Fruit fly (Drosophila melanogaster) whole organism, embryonic: Measurements from ENCODE around the gene NimC3.

Source experiments
- ATbp ChIP-seq: fragments of 200-800 bp; sonication (Bioruptor generic); optimal IDR thresholded peaks from 2 replicates; lab custom pipeline; 2017; ENCODE audit warnings: missing biosample characterization, mild to moderate bottlenecking, missing genetic modification characterization, missing genetic modification reagents
- Aef1 ChIP-seq: fragments of 200-800 bp; sonication (Bioruptor generic); IDR thresholded peaks from 3 replicates; pipeline ENCODE4 v1.3.6; 2022; ENCODE audit warnings: missing biosample characterization, missing genetic modification characterization
- Blimp-1 ChIP-seq: fragments of 200-800 bp; sonication (Bioruptor generic); optimal IDR thresholded peaks from 3 replicates; lab custom pipeline; 2018; ENCODE audit warnings: missing biosample characterization, missing genetic modification characterization, mild to moderate bottlenecking, moderate library complexity, missing genetic modification reagents
- CG10366 ChIP-seq: fragments of 200-800 bp; sonication (Bioruptor generic); IDR thresholded peaks from 2 replicates; pipeline ENCODE4 v1.3.6; 2022; ENCODE audit warnings: missing biosample characterization, missing genetic modification characterization
- CG11093 ChIP-seq: fragments of 200-800 bp; sonication (Bioruptor generic); IDR thresholded peaks from 3 replicates; pipeline ENCODE4 v1.3.6; 2022; ENCODE audit warnings: missing biosample characterization, missing genetic modification characterization
- CG11504 ChIP-seq: fragments of 200-800 bp; sonication (Bioruptor generic); optimal IDR thresholded peaks from 3 replicates; lab custom pipeline; 2019; ENCODE audit warnings: missing biosample characterization, mild to moderate bottlenecking, missing genetic modification characterization, moderate library complexity
- CG12219 ChIP-seq: fragments of 200-800 bp; sonication (Bioruptor generic); optimal IDR thresholded peaks from 3 replicates; lab custom pipeline; 2018; ENCODE audit warnings: missing biosample characterization, mild to moderate bottlenecking, missing genetic modification characterization
- CG14014 ChIP-seq: fragments of 200-800 bp; sonication (Bioruptor generic); IDR thresholded peaks from 2 replicates; pipeline ENCODE4 v1.3.6; 2022; ENCODE audit warnings: missing biosample characterization, missing genetic modification characterization
- CG14860 ChIP-seq: fragments of 200-800 bp; sonication (Bioruptor generic); IDR thresholded peaks from 3 replicates; pipeline ENCODE4 v1.3.6; 2022; ENCODE audit warnings: missing biosample characterization, missing genetic modification characterization; ENCODE audit not compliant: partially characterized antibody
- CG31224 ChIP-seq: fragments of 200-800 bp; sonication (Bioruptor generic); IDR thresholded peaks from 2 replicates; pipeline ENCODE4 v1.3.6; 2022; ENCODE audit warnings: missing biosample characterization, missing genetic modification characterization
- CG32767 ChIP-seq: fragments of 200-800 bp; sonication (Bioruptor generic); IDR thresholded peaks from 2 replicates; pipeline ENCODE4 v1.3.6; 2022; ENCODE audit warnings: missing biosample characterization, missing genetic modification characterization
- CG4282 ChIP-seq: fragments of 200-800 bp; sonication (Bioruptor generic); optimal IDR thresholded peaks from 2 replicates; lab custom pipeline; 2016; ENCODE audit warnings: missing biosample characterization, missing genetic modification characterization
- CG4360 ChIP-seq: fragments of 200-800 bp; sonication (Bioruptor generic); IDR thresholded peaks from 2 replicates; pipeline ENCODE4 v1.3.6; 2022; ENCODE audit warnings: missing biosample characterization, missing genetic modification characterization
- CG7745 ChIP-seq: fragments of 200-800 bp; sonication (Bioruptor generic); optimal IDR thresholded peaks from 2 replicates; lab custom pipeline; 2018; ENCODE audit warnings: missing biosample characterization, mild to moderate bottlenecking, missing genetic modification characterization, moderate library complexity
- CG8765 ChIP-seq: fragments of 200-800 bp; sonication (Bioruptor generic); IDR thresholded peaks from 2 replicates; pipeline ENCODE4 v1.3.6; 2022; ENCODE audit warnings: missing biosample characterization, missing genetic modification characterization
- CG8924 ChIP-seq: fragments of 200-800 bp; optimal IDR thresholded peaks from 3 replicates; lab custom pipeline; 2019; ENCODE audit warnings: missing biosample characterization, mild to moderate bottlenecking, missing genetic modification characterization, moderate library complexity
- CG9876 ChIP-seq: fragments of 200-800 bp; sonication (Bioruptor generic); optimal IDR thresholded peaks from 2 replicates; lab custom pipeline; 2016; ENCODE audit warnings: missing biosample characterization, missing genetic modification characterization
- Chrac-16 ChIP-seq: fragments of 200-800 bp; sonication (Bioruptor generic); optimal IDR thresholded peaks from 3 replicates; lab custom pipeline; 2016; ENCODE audit warnings: missing biosample characterization, missing genetic modification characterization
- Dll ChIP-seq: fragments of 200-800 bp; sonication (Bioruptor generic); IDR thresholded peaks from 4 replicates; pipeline ENCODE4 v1.3.6; 2022; ENCODE audit warnings: missing biosample characterization, missing genetic modification characterization; ENCODE audit not compliant: partially characterized antibody
- Hr51 ChIP-seq, 2 experiments: fragments of 200-800 bp; sonication (Bioruptor generic); optimal IDR thresholded peaks; 2 replicates in 1 of 2; 3 replicates in 1 of 2; lab custom pipeline; 2016 to 2018; ENCODE audit warnings: missing biosample characterization in 2 of 2, missing genetic modification characterization in 2 of 2, mild to moderate bottlenecking in 1 of 2, moderate library complexity in 1 of 2
- Hr78 ChIP-seq, 2 experiments: fragments of 200-800 bp in 1 of 2; fragments of >200 bp in 1 of 2; sonication (Bioruptor generic) in 1 of 2; optimal IDR thresholded peaks; 2 replicates each; lab custom pipeline; 2017 to 2019; ENCODE audit warnings: missing biosample characterization in 2 of 2, missing genetic modification characterization in 2 of 2, mild to moderate bottlenecking in 1 of 2, moderate library complexity in 1 of 2
- Med ChIP-seq: fragments of 200-800 bp; sonication (Bioruptor generic); peaks from one replicate; lab custom pipeline; 2016; ENCODE audit warnings: missing biosample characterization, missing genetic modification characterization, mild to moderate bottlenecking, inconsistent platforms, moderate library complexity
- Pdp1 ChIP-seq, 2 experiments: fragments of 200-800 bp; sonication (Bioruptor generic); optimal IDR thresholded peaks; 3 replicates each; lab custom pipeline; 2016; ENCODE audit warnings: missing biosample characterization in 2 of 2, missing genetic modification characterization in 2 of 2, mild to moderate bottlenecking in 1 of 2, moderate library complexity in 1 of 2
- Ssrp ChIP-seq: fragments of 200-800 bp; sonication (Bioruptor generic); optimal IDR thresholded peaks from 2 replicates; lab custom pipeline; 2018; ENCODE audit warnings: missing biosample characterization, mild to moderate bottlenecking, missing genetic modification characterization, moderate library complexity
- abd-A ChIP-seq: fragments of 200-800 bp; sonication (Bioruptor generic); optimal IDR thresholded peaks from 3 replicates; lab custom pipeline; 2019; ENCODE audit warnings: missing biosample characterization, mild to moderate bottlenecking, missing genetic modification characterization, moderate library complexity
- bab2 ChIP-seq: fragments of 200-800 bp; sonication (Bioruptor generic); optimal IDR thresholded peaks from 2 replicates; lab custom pipeline; 2016; ENCODE audit warnings: missing biosample characterization, missing genetic modification characterization
- cg ChIP-seq: fragments of 200-800 bp; sonication (Bioruptor generic); optimal IDR thresholded peaks from 3 replicates; lab custom pipeline; 2019; ENCODE audit warnings: missing biosample characterization, mild to moderate bottlenecking, missing genetic modification characterization, moderate library complexity
- chinmo ChIP-seq: fragments of 200-800 bp; sonication (Bioruptor generic); IDR thresholded peaks from 4 replicates; pipeline ENCODE4 v1.3.6; 2022; ENCODE audit warnings: missing biosample characterization, missing genetic modification characterization; ENCODE audit not compliant: partially characterized antibody
- ci ChIP-seq: fragments of 200-800 bp; sonication (Bioruptor generic); IDR thresholded peaks from 3 replicates; pipeline ENCODE4 v1.3.6; 2022; ENCODE audit warnings: missing biosample characterization, missing genetic modification characterization
- crol ChIP-seq: fragments of 200-800 bp; sonication (Bioruptor generic); IDR thresholded peaks from 2 replicates; pipeline ENCODE4 v1.3.6; 2022; ENCODE audit warnings: missing biosample characterization, missing genetic modification characterization
- exex ChIP-seq: fragments of 200-800 bp; sonication (Bioruptor generic); optimal IDR thresholded peaks from 4 replicates; lab custom pipeline; 2018; ENCODE audit warnings: missing biosample characterization, mild to moderate bottlenecking, missing genetic modification characterization, moderate library complexity
- hb ChIP-seq: fragments of 200-800 bp; sonication (Bioruptor generic); IDR thresholded peaks from 3 replicates; pipeline ENCODE4 v1.3.6; 2022; ENCODE audit warnings: missing biosample characterization, missing genetic modification characterization; ENCODE audit not compliant: partially characterized antibody
- ken ChIP-seq: fragments of 200-800 bp; sonication (Bioruptor generic); IDR thresholded peaks from 3 replicates; pipeline ENCODE4 v1.3.6; 2022; ENCODE audit warnings: missing biosample characterization, missing genetic modification characterization
- kni ChIP-seq: fragments of 200-800 bp; sonication (Bioruptor generic); optimal IDR thresholded peaks from 3 replicates; lab custom pipeline; 2017; ENCODE audit warnings: mild to moderate bottlenecking, missing biosample characterization, missing genetic modification reagents, missing genetic modification characterization
- lbe ChIP-seq: fragments of 200-800 bp; sonication (Bioruptor generic); optimal IDR thresholded peaks from 2 replicates; lab custom pipeline; 2016; ENCODE audit warnings: missing biosample characterization, mild to moderate bottlenecking, missing genetic modification characterization
- nerfin-1 ChIP-seq: fragments of 200-800 bp; sonication (Bioruptor generic); optimal IDR thresholded peaks from 3 replicates; lab custom pipeline; 2019; ENCODE audit warnings: missing biosample characterization, mild to moderate bottlenecking, missing genetic modification characterization, moderate library complexity
- pita ChIP-seq: fragments of 200-800 bp; sonication (Bioruptor generic); optimal IDR thresholded peaks from 2 replicates; lab custom pipeline; 2017; ENCODE audit warnings: missing biosample characterization, mild to moderate bottlenecking, missing genetic modification characterization
- ro ChIP-seq: fragments of 200-800 bp; sonication (Bioruptor generic); IDR thresholded peaks from 2 replicates; pipeline ENCODE4 v1.3.6; 2022; ENCODE audit warnings: missing biosample characterization, missing genetic modification characterization
- salm ChIP-seq: fragments of 200-800 bp; sonication (Bioruptor generic); optimal IDR thresholded peaks from 2 replicates; lab custom pipeline; 2018; ENCODE audit warnings: missing biosample characterization, mild to moderate bottlenecking, missing genetic modification characterization
- sug ChIP-seq: fragments of 200-800 bp; optimal IDR thresholded peaks from 2 replicates; lab custom pipeline; 2019; ENCODE audit warnings: missing biosample characterization, mild to moderate bottlenecking, missing genetic modification characterization, moderate library complexity
- ttk ChIP-seq: fragments of 200-800 bp; sonication (Bioruptor generic); IDR thresholded peaks from 2 replicates; pipeline ENCODE4 v2.1.2; 2022; ENCODE audit warnings: missing biosample characterization, missing genetic modification characterization
- twi ChIP-seq: fragments of 200-800 bp; optimal IDR thresholded peaks from 2 replicates; lab custom pipeline; 2019; ENCODE audit warnings: missing biosample characterization, mild to moderate bottlenecking, missing genetic modification characterization, moderate library complexity
- vvl ChIP-seq: fragments of 200-800 bp; sonication (Bioruptor generic); IDR thresholded peaks from 2 replicates; pipeline ENCODE4 v1.3.6; 2022; ENCODE audit warnings: missing biosample characterization, missing genetic modification characterization
- yki ChIP-seq: fragments of >200 bp; optimal IDR thresholded peaks from 3 replicates; lab custom pipeline; 2018
- zen2 ChIP-seq: fragments of 200-800 bp; sonication (Bioruptor generic); IDR thresholded peaks from 3 replicates; pipeline ENCODE4 v1.3.6; 2022; ENCODE audit warnings: missing biosample characterization, missing genetic modification characterization; ENCODE audit not compliant: partially characterized antibody

Gene NimC3

dm6 chr2L:14029235-14029634, 9.2 kb upstream of the NimC3 start:
- TF ChIP-seq CG4282, result no peak
- TF ChIP-seq Hr51 (GFP tag; optimal IDR thresholded peaks at IDR 0.05; lab: Kevin White, UChicago), result no peak
- no peak for TF ChIP-seq yki
- TF ChIP-seq CG9876 (GFP tag; lab: Kevin White, UChicago), result no peak
- TF ChIP-seq CG11093 (GFP tag; lab: Robert Waterston, UW), result no peak

- TF ChIP-seq twi (tag; lab: Kevin White, UChicago) (peak; percentile 64), salm (tag; lab: Kevin White, UChicago) (no peak)
These were observed 6.8 kb upstream of the NimC3 start, which contains the start of gene hll for dm6 chr2L:14026778-14027177. Gene hll (plus strand): TSS chr2L:14027001.

- TF ChIP-seq Chrac-16 (GFP tag; lab: Kevin White, UChicago), result no peak
- peak; percentile 32 for TF ChIP-seq exex (tag; lab: Kevin White, UChicago)
- no peak for TF ChIP-seq hb (GFP tag; lab: Robert Waterston, UW)
- TF ChIP-seq Ssrp, result no peak
- TF ChIP-seq CG8924 (tag; lab: Kevin White, UChicago), result peak; percentile 34
- peak; percentile 93 for TF ChIP-seq twi (tag; lab: Kevin White, UChicago)
- no peak for TF ChIP-seq pita
- peak; percentile 61 for TF ChIP-seq Med (GFP tag; lab: Kevin White, UChicago)
- TF ChIP-seq CG31224, result peak; percentile 96
- TF ChIP-seq lbe (GFP tag; lab: Kevin White, UChicago), result peak; percentile 9
- TF ChIP-seq Pdp1 (GFP tag; optimal IDR thresholded peaks at IDR 0.05; lab: Kevin White, UChicago), result peak in 1 of 2 experiments; percentile 39
- no peak for TF ChIP-seq CG11504 (tag; lab: Kevin White, UChicago)
- TF ChIP-seq ken (GFP tag; lab: Robert Waterston, UW), result 0 out of 3 replicates have a peak, but pooled peaks have one; percentile 13
- peak; percentile 73 for TF ChIP-seq salm (tag; lab: Kevin White, UChicago)
- no peak for TF ChIP-seq bab2 (GFP tag; lab: Kevin White, UChicago)
- peak; percentile 28 for TF ChIP-seq nerfin-1 (tag; lab: Kevin White, UChicago)
- peak; percentile 46; the same call in 1 of the 3 replicates for TF ChIP-seq CG14860 (GFP tag; lab: Robert Waterston, UW)
- TF ChIP-seq CG32767 (GFP tag; lab: Robert Waterston, UW), result peak; percentile 57; the same call in 1 of the 2 replicates
- TF ChIP-seq Dll (GFP tag; lab: Robert Waterston, UW), result peak; percentile 26; the same call in 1 of the 4 replicates
- TF ChIP-seq CG7745, result peak; percentile 59
- TF ChIP-seq crol (GFP tag; lab: Robert Waterston, UW), result peak; percentile 5; the same call in 1 of the 2 replicates
- peak; percentile 37 for TF ChIP-seq cg (GFP tag; lab: Kevin White, UChicago)
- TF ChIP-seq zen2 (GFP tag; lab: Robert Waterston, UW), result 0 out of 3 replicates have a peak, but pooled peaks have one; percentile 28
- TF ChIP-seq CG10366, result no peak
- 0 out of 2 replicates have a peak, but pooled peaks have one; percentile 18 for TF ChIP-seq CG14014 (GFP tag; lab: Robert Waterston, UW)
- 0 out of 4 replicates have a peak, but pooled peaks have one; percentile 60 for TF ChIP-seq chinmo
- peak; percentile 53 for TF ChIP-seq Blimp-1 (GFP tag; lab: Kevin White, UChicago)
- peak; percentile 73 for TF ChIP-seq kni
- TF ChIP-seq CG12219 (GFP tag; lab: Kevin White, UChicago), result no peak
- TF ChIP-seq ATbp (GFP tag; lab: Kevin White, UChicago), result peak; percentile 11
- peak; percentile 95 for TF ChIP-seq abd-A (tag; lab: Kevin White, UChicago)
- peak; percentile 65; the same call in 2 of the 3 replicates for TF ChIP-seq ci (GFP tag; lab: Robert Waterston, UW)
- peak; percentile 6; the same call in 1 of the 2 replicates for TF ChIP-seq ttk (GFP tag; lab: Robert Waterston, UW)
- TF ChIP-seq CG4360, result 0 out of 2 replicates have a peak, but pooled peaks have one; percentile 46
- TF ChIP-seq CG8765, result no peak
- TF ChIP-seq vvl (GFP tag; lab: Robert Waterston, UW), result peak; percentile 32; the same call in 1 of the 2 replicates
- peak; percentile 42; the same call in 2 of the 3 replicates for TF ChIP-seq Aef1 (GFP tag; lab: Robert Waterston, UW)
- TF ChIP-seq sug, result no peak
- TF ChIP-seq Hr78 (GFP tag; optimal IDR thresholded peaks at IDR 0.05; lab: Kevin White, UChicago), result peak in 1 of 2 experiments; percentile 86
- no peak for TF ChIP-seq ro
These were observed 5.5 kb upstream of the NimC3 start for dm6 chr2L:14025485-14025933.
